Worm (Caenorhabditis elegans) whole organism, L2 larva: Measurements from ENCODE around the gene F11A5.18.

Experiments used
- alr-1 ChIP-seq: fragments of 150-350 bp; optimal IDR thresholded peaks from 2 replicates; lab custom pipeline; 2014; ENCODE audit warnings: missing biosample characterization, missing genetic modification characterization
- ceh-82 ChIP-seq: fragments of 150-350 bp; optimal IDR thresholded peaks from 2 replicates; lab custom pipeline; 2014; ENCODE audit warnings: missing biosample characterization, missing genetic modification characterization
- fos-1 ChIP-seq: fragments of 150-350 bp; optimal IDR thresholded peaks from 2 replicates; lab custom pipeline; 2014; ENCODE audit warnings: missing biosample characterization, missing genetic modification characterization
- lin-39 ChIP-seq: fragments of 150-350 bp; optimal IDR thresholded peaks from 2 replicates; lab custom pipeline; 2014; ENCODE audit warnings: missing biosample characterization, missing genetic modification reagents, missing genetic modification characterization
- nhr-10 ChIP-seq: sonication (generic microtip); optimal IDR thresholded peaks from 2 replicates; lab custom pipeline; 2017; ENCODE audit warnings: missing biosample characterization, missing genetic modification characterization
- nhr-11 ChIP-seq: fragments of 150-350 bp; optimal IDR thresholded peaks from 2 replicates; lab custom pipeline; 2014; ENCODE audit warnings: missing biosample characterization, missing genetic modification characterization
- nhr-237 ChIP-seq: fragments of 150-350 bp; optimal IDR thresholded peaks from 2 replicates; lab custom pipeline; 2014; ENCODE audit warnings: missing biosample characterization, missing genetic modification characterization
- nhr-25 ChIP-seq: fragments of 150-350 bp; sonication (generic microtip); optimal IDR thresholded peaks from 3 replicates; lab custom pipeline; 2014; ENCODE audit warnings: missing biosample characterization, missing genetic modification characterization
- skn-1 ChIP-seq: sonication (generic microtip); optimal IDR thresholded peaks from 2 replicates; lab custom pipeline; 2017; ENCODE audit warnings: missing biosample characterization, missing genetic modification characterization
- snpc-4 ChIP-seq: fragments of 150-350 bp; optimal IDR thresholded peaks from 2 replicates; lab custom pipeline; 2014; ENCODE audit warnings: missing biosample characterization, missing genetic modification characterization

DNA sequence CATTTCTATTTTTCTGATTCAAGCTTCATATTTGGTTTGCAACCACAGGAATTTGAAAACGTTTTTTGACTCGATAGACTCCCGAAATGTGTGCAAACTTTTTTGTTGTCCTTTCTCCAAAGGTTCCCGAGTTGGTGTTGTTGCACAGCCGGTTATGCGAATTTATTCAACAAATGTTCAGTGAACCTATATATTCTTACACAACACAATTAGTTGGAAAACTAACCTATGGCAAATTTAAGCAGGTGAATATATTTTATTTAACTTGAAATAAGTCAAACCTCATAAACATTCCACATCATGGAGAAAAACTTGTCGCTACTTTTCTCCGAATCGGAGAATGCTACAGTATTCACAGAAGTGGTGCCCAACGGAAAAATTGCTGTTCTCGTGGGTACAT lies 19.4 kb upstream of the F11A5.18 start, which contains the start of gene srz-14:
- TF ChIP-seq ceh-82 (tag; lab: Kevin White, UChicago), result no peak
- TF ChIP-seq skn-1, result no peak
- no peak for TF ChIP-seq lin-39 (tag; lab: Kevin White, UChicago)
- TF ChIP-seq snpc-4 (tag; lab: Kevin White, UChicago), result no peak
- no peak for TF ChIP-seq nhr-25 (tag; lab: Kevin White, UChicago)
- TF ChIP-seq nhr-237 (tag; lab: Kevin White, UChicago), result no peak
- no peak for TF ChIP-seq alr-1 (tag; lab: Kevin White, UChicago)
- no peak for TF ChIP-seq nhr-11 (tag; lab: Kevin White, UChicago)
- TF ChIP-seq fos-1 (tag; lab: Kevin White, UChicago), result no peak
- no peak for TF ChIP-seq nhr-10 (tag; lab: Kevin White, UChicago)
